Worm (Caenorhabditis elegans): ENCODE data around the gene C18H7.12.

DNA sequence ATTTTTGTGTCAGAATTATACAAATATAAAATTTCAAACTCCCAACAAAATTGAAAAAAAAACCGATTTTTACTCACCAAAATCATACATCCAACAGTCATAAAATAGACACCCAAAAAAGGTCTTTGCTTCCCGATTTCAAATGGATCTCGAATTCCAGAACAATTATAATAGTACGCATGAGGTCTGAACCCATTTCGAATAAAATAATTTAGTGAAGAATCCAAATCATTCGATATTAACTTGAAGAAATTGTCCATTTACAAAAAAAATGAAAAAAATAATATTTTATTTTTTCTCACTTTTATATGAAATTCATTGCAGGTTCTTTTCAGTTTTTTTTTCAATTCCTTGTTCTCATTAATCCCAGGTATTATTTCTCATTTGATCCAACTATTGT lies 14.0 kb upstream of the C18H7.12 start, which contains the start of gene srt-59:
- TF ChIP-seq fos-1 (tag; optimal IDR thresholded peaks at IDR 0.05) (no peak), R02D3.7 (tag; optimal IDR thresholded peaks at IDR 0.05) (no peak), skn-1 (tag; optimal IDR thresholded peaks at IDR 0.05) (no peak), ztf-11 (tag; optimal IDR thresholded peaks at IDR 0.05) (no peak), nhr-12 (tag; optimal IDR thresholded peaks at IDR 0.05) (no peak), pqm-1 (tag; optimal IDR thresholded peaks at IDR 0.05) (no peak), nhr-28 (tag; optimal IDR thresholded peaks at IDR 0.05) (no peak), ZK546.5 (tag; optimal IDR thresholded peaks at IDR 0.05) (no peak)

Measured in whole organism, L3 larva.